Fruit fly (Drosophila melanogaster): Measurements from ENCODE around the gene CG42654.

CG42654 gene

dm6 chr3L:19910054-19910414, 44.3 kb downstream of the CG42654 start, which contains the start of the genes Mi-2 and Prp3 (continued):
- TF ChIP-seq cwo (GFP tag; optimal IDR thresholded peaks at IDR 0.05), result no peak
- TF ChIP-seq D19A (tag; optimal IDR thresholded peaks at IDR 0.05), result peak; percentile 80
- no peak for TF ChIP-seq CG1602 (GFP tag; optimal IDR thresholded peaks at IDR 0.05)
- TF ChIP-seq tin (GFP tag; optimal IDR thresholded peaks at IDR 0.05), result no peak
- TF ChIP-seq CG14860 (GFP tag; IDR thresholded peaks at IDR 0.05; ENCODE audit: partially characterized antibody), result no peak
- TF ChIP-seq CG6254 (GFP tag; optimal IDR thresholded peaks at IDR 0.05), result no peak
- no peak for TF ChIP-seq grn (GFP tag; optimal IDR thresholded peaks at IDR 0.05)
- no peak for TF ChIP-seq PHDP (tag; optimal IDR thresholded peaks at IDR 0.05)
- no peak for TF ChIP-seq Nf-YA (GFP tag; IDR thresholded peaks at IDR 0.05)
- TF ChIP-seq CG3281 (GFP tag; optimal IDR thresholded peaks at IDR 0.05), result peak; percentile 100
- no peak for TF ChIP-seq Ptx1 (GFP tag; IDR thresholded peaks at IDR 0.05)
- TF ChIP-seq ab (GFP tag; optimal IDR thresholded peaks at IDR 0.05), result no peak
- TF ChIP-seq CG12744 (GFP tag; optimal IDR thresholded peaks at IDR 0.05), result no peak
- TF ChIP-seq Adf1 (GFP tag; IDR thresholded peaks at IDR 0.05), result no peak
- TF ChIP-seq CG18011 (GFP tag; optimal IDR thresholded peaks at IDR 0.05), result no peak
- TF ChIP-seq CrebB (tag; optimal IDR thresholded peaks at IDR 0.05), result no peak
- no peak for TF ChIP-seq CG15269 (tag; optimal IDR thresholded peaks at IDR 0.05)
- peak; percentile 38 for TF ChIP-seq Fer1 (GFP tag; optimal IDR thresholded peaks at IDR 0.05)
- no peak for TF ChIP-seq sc (optimal IDR thresholded peaks at IDR 0.05)
- no peak for TF ChIP-seq sc (GFP tag; optimal IDR thresholded peaks at IDR 0.05)
- no peak for TF ChIP-seq CG8765 (GFP tag; IDR thresholded peaks at IDR 0.05)
- TF ChIP-seq hth (optimal IDR thresholded peaks at IDR 0.05), result no peak
- TF ChIP-seq CG6272 (GFP tag; IDR thresholded peaks at IDR 0.05), result no peak
- TF ChIP-seq HmgZ (tag; optimal IDR thresholded peaks at IDR 0.05), result peak; percentile 69
- no peak for TF ChIP-seq BtbVII (GFP tag; optimal IDR thresholded peaks at IDR 0.05)
- TF ChIP-seq inv (GFP tag; IDR thresholded peaks at IDR 0.05; ENCODE audit: partially characterized antibody), result no peak
- TF ChIP-seq wor (GFP tag; IDR thresholded peaks at IDR 0.05), result no peak
- TF ChIP-seq dimm (GFP tag; IDR thresholded peaks at IDR 0.05), result no peak
- TF ChIP-seq CG7786 (GFP tag; optimal IDR thresholded peaks at IDR 0.05), result no peak
- peak; percentile 26 for TF ChIP-seq ERR (GFP tag; optimal IDR thresholded peaks at IDR 0.05)
- TF ChIP-seq eve (GFP tag; optimal IDR thresholded peaks at IDR 0.05), result no peak
- TF ChIP-seq CG13287 (GFP tag; IDR thresholded peaks at IDR 0.05; ENCODE audit: partially characterized antibody), result peak; percentile 60; the same call in 1 of the 2 replicates
- no peak for TF ChIP-seq pb (GFP tag; optimal IDR thresholded peaks at IDR 0.05)
- TF ChIP-seq CG4404 (GFP tag; IDR thresholded peaks at IDR 0.05), result no peak
- no peak for TF ChIP-seq CG6813 (GFP tag; optimal IDR thresholded peaks at IDR 0.05)
- TF ChIP-seq D (optimal IDR thresholded peaks at IDR 0.05), result no peak
- TF ChIP-seq D (GFP tag; optimal IDR thresholded peaks at IDR 0.05), result no peak
- peak; percentile 28 for TF ChIP-seq zen (tag; optimal IDR thresholded peaks at IDR 0.05)
- TF ChIP-seq tup (GFP tag; optimal IDR thresholded peaks at IDR 0.05), result no peak
- TF ChIP-seq CG10462 (GFP tag; optimal IDR thresholded peaks at IDR 0.05), result no peak
- TF ChIP-seq CG6854 (GFP tag; optimal IDR thresholded peaks at IDR 0.05), result no peak
- no peak for TF ChIP-seq run (tag; optimal IDR thresholded peaks at IDR 0.05)
- TF ChIP-seq CG9797 (GFP tag; optimal IDR thresholded peaks at IDR 0.05), result peak; percentile 86
- TF ChIP-seq CG10543 (GFP tag; optimal IDR thresholded peaks at IDR 0.05), result no peak
- TF ChIP-seq Dref (GFP tag; IDR thresholded peaks at IDR 0.05), result peak; percentile 83
- TF ChIP-seq kah (GFP tag; optimal IDR thresholded peaks at IDR 0.05), result peak; percentile 20
- TF ChIP-seq bcd (GFP tag; optimal IDR thresholded peaks at IDR 0.05), result peak; percentile 7
- no peak for TF ChIP-seq CG16863 (GFP tag; optimal IDR thresholded peaks at IDR 0.05)
- TF ChIP-seq Med (GFP tag), result peak; percentile 88
- no peak for TF ChIP-seq CG9876 (GFP tag; optimal IDR thresholded peaks at IDR 0.05)
- TF ChIP-seq Max (GFP tag; optimal IDR thresholded peaks at IDR 0.05), result peak; percentile 11
- TF ChIP-seq CG13624 (GFP tag; optimal IDR thresholded peaks at IDR 0.05), result peak; percentile 3
- TF ChIP-seq mirr (GFP tag; optimal IDR thresholded peaks at IDR 0.05), result no peak

Data from whole organism, embryonic.